Fruit fly (Drosophila melanogaster) whole organism, prepupa: Measurements from ENCODE around the gene y.

Source experiments
- CG11294 ChIP-seq: fragments of 200-800 bp; sonication (Bioruptor generic); IDR thresholded peaks from 2 replicates; pipeline ENCODE4 v1.3.6; 2022; ENCODE audit warnings: missing biosample characterization, missing genetic modification characterization
- CG11902 ChIP-seq: fragments of 200-800 bp; sonication (Bioruptor generic); optimal IDR thresholded peaks from 3 replicates; lab custom pipeline; 2016; ENCODE audit warnings: missing biosample characterization, missing genetic modification characterization
- CG15336 ChIP-seq: fragments of 200-800 bp; sonication (Bioruptor generic); IDR thresholded peaks from 2 replicates; pipeline ENCODE4 v1.3.6; 2022; ENCODE audit warnings: missing biosample characterization, missing genetic modification characterization
- CG1621 ChIP-seq: fragments of 200-800 bp; sonication (Bioruptor generic); optimal IDR thresholded peaks from 3 replicates; lab custom pipeline; 2018; ENCODE audit warnings: missing biosample characterization, mild to moderate bottlenecking, missing genetic modification characterization
- CG16779 ChIP-seq: fragments of 200-800 bp; sonication (Bioruptor generic); optimal IDR thresholded peaks from 3 replicates; lab custom pipeline; 2017; ENCODE audit warnings: missing biosample characterization, mild to moderate bottlenecking, missing genetic modification characterization
- CG3032 ChIP-seq: fragments of 200-800 bp; optimal IDR thresholded peaks from 2 replicates; lab custom pipeline; 2019; ENCODE audit warnings: missing biosample characterization, mild to moderate bottlenecking, missing genetic modification characterization, moderate library complexity
- CG32006 ChIP-seq: fragments of 200-800 bp; sonication (Bioruptor generic); optimal IDR thresholded peaks from 3 replicates; lab custom pipeline; 2017; ENCODE audit warnings: missing biosample characterization, mild to moderate bottlenecking, missing genetic modification characterization
- CG3919 ChIP-seq: fragments of 200-800 bp; sonication (Bioruptor generic); optimal IDR thresholded peaks from 3 replicates; lab custom pipeline; 2016; ENCODE audit warnings: missing biosample characterization, missing genetic modification characterization
- CG4318 ChIP-seq: fragments of 200-800 bp; sonication (Bioruptor generic); optimal IDR thresholded peaks from 3 replicates; lab custom pipeline; 2017; ENCODE audit warnings: missing biosample characterization, mild to moderate bottlenecking, missing genetic modification characterization
- CG6163 ChIP-seq: fragments of 200-800 bp; sonication (Bioruptor generic); IDR thresholded peaks from 3 replicates; pipeline ENCODE4 v1.3.6; 2022; ENCODE audit warnings: missing biosample characterization, missing genetic modification characterization
- CG6276 ChIP-seq: fragments of 200-800 bp; sonication (Bioruptor generic); optimal IDR thresholded peaks from 2 replicates; lab custom pipeline; 2017; ENCODE audit warnings: missing biosample characterization, mild to moderate bottlenecking, missing genetic modification characterization
- CG6792 ChIP-seq: fragments of 200-800 bp; sonication (Bioruptor generic); optimal IDR thresholded peaks from 3 replicates; lab custom pipeline; 2016; ENCODE audit warnings: missing biosample characterization, missing genetic modification characterization
- CG6808 ChIP-seq: fragments of 200-800 bp; sonication (Bioruptor generic); optimal IDR thresholded peaks from 3 replicates; lab custom pipeline; 2017; ENCODE audit warnings: missing biosample characterization, missing genetic modification characterization, mild to moderate bottlenecking, moderate library complexity, missing genetic modification reagents
- CG6854 ChIP-seq: fragments of 200-800 bp; sonication (Bioruptor generic); optimal IDR thresholded peaks from 2 replicates; lab custom pipeline; 2017; ENCODE audit warnings: missing biosample characterization, mild to moderate bottlenecking, missing genetic modification characterization
- CG8632 ChIP-seq: fragments of 200-800 bp; sonication (Bioruptor generic); optimal IDR thresholded peaks from 3 replicates; lab custom pipeline; 2016; ENCODE audit warnings: missing biosample characterization, missing genetic modification characterization
- CG9139 ChIP-seq: fragments of 200-800 bp; sonication (Bioruptor generic); optimal IDR thresholded peaks from 3 replicates; lab custom pipeline; 2017; ENCODE audit warnings: missing biosample characterization, mild to moderate bottlenecking, missing genetic modification characterization
- Eip75B ChIP-seq: fragments of 200-800 bp; sonication (Bioruptor generic); optimal IDR thresholded peaks from 3 replicates; lab custom pipeline; 2016; ENCODE audit warnings: missing biosample characterization, missing genetic modification characterization
- Eip93F ChIP-seq: fragments of 200-800 bp; sonication (Bioruptor generic); optimal IDR thresholded peaks from 2 replicates; lab custom pipeline; 2016; ENCODE audit warnings: missing biosample characterization, mild to moderate bottlenecking, missing genetic modification characterization
- Ets21C ChIP-seq: fragments of 200-800 bp; sonication (Bioruptor generic); optimal IDR thresholded peaks from 3 replicates; lab custom pipeline; 2016; ENCODE audit warnings: missing biosample characterization, missing genetic modification characterization
- Ets96B ChIP-seq: fragments of 200-800 bp; optimal IDR thresholded peaks from 2 replicates; lab custom pipeline; 2019; ENCODE audit warnings: missing biosample characterization, mild to moderate bottlenecking, missing genetic modification characterization, moderate library complexity
- Gug ChIP-seq: fragments of 200-800 bp; sonication (Bioruptor generic); IDR thresholded peaks from 2 replicates; pipeline ENCODE4 v1.3.6; 2022; ENCODE audit warnings: missing biosample characterization, missing genetic modification characterization
- Hr39 ChIP-seq: fragments of 200-800 bp; sonication (Bioruptor generic); optimal IDR thresholded peaks from 2 replicates; lab custom pipeline; 2016; ENCODE audit warnings: missing biosample characterization, missing genetic modification characterization
- Hr4 ChIP-seq: fragments of 200-800 bp; sonication (Bioruptor generic); optimal IDR thresholded peaks from 3 replicates; lab custom pipeline; 2016; ENCODE audit warnings: missing biosample characterization, missing genetic modification characterization
- Lpt ChIP-seq: fragments of 200-800 bp; sonication (Bioruptor generic); optimal IDR thresholded peaks from 3 replicates; lab custom pipeline; 2016; ENCODE audit warnings: missing biosample characterization, missing genetic modification characterization
- Met ChIP-seq: fragments of 200-800 bp; sonication (Bioruptor generic); optimal IDR thresholded peaks from 3 replicates; lab custom pipeline; 2016; ENCODE audit warnings: missing biosample characterization, missing genetic modification characterization
- Sox102F ChIP-seq: fragments of 200-800 bp; sonication (Bioruptor generic); optimal IDR thresholded peaks from 2 replicates; lab custom pipeline; 2016; ENCODE audit warnings: missing biosample characterization, mild to moderate bottlenecking, missing genetic modification characterization
- acj6 ChIP-seq: fragments of 200-800 bp; sonication (Bioruptor generic); optimal IDR thresholded peaks from 3 replicates; lab custom pipeline; 2016; ENCODE audit warnings: missing biosample characterization, missing genetic modification characterization
- dac ChIP-seq: fragments of 200-800 bp; sonication (Bioruptor generic); optimal IDR thresholded peaks from 2 replicates; lab custom pipeline; 2017; ENCODE audit warnings: missing biosample characterization, mild to moderate bottlenecking, missing genetic modification characterization
- eg ChIP-seq: fragments of 200-800 bp; sonication (Bioruptor generic); IDR thresholded peaks from 3 replicates; pipeline ENCODE4 v1.3.6; 2022; ENCODE audit warnings: missing biosample characterization, missing genetic modification characterization
- esn ChIP-seq: fragments of 200-800 bp; sonication (Bioruptor generic); optimal IDR thresholded peaks from 2 replicates; lab custom pipeline; 2016; ENCODE audit warnings: missing biosample characterization, mild to moderate bottlenecking, missing genetic modification characterization, moderate library complexity
- fd59A ChIP-seq: fragments of 200-800 bp; sonication (Bioruptor generic); optimal IDR thresholded peaks from 2 replicates; lab custom pipeline; 2017; ENCODE audit warnings: missing biosample characterization, mild to moderate bottlenecking, missing genetic modification characterization, missing genetic modification reagents
- fkh ChIP-seq: fragments of 200-800 bp; sonication (Bioruptor generic); optimal IDR thresholded peaks from 3 replicates; lab custom pipeline; 2017; ENCODE audit warnings: missing biosample characterization, mild to moderate bottlenecking, missing genetic modification characterization, moderate library complexity
- net ChIP-seq: fragments of 200-800 bp; sonication (Bioruptor generic); optimal IDR thresholded peaks from 3 replicates; lab custom pipeline; 2016; ENCODE audit warnings: missing biosample characterization, missing genetic modification characterization
- pdm3 ChIP-seq: fragments of 200-800 bp; sonication (Bioruptor generic); optimal IDR thresholded peaks from 3 replicates; lab custom pipeline; 2016; ENCODE audit warnings: missing biosample characterization, missing genetic modification characterization
- ss ChIP-seq, 2 experiments: fragments of 200-800 bp; sonication (Bioruptor generic); optimal IDR thresholded peaks; 2 replicates in 1 of 2; 3 replicates in 1 of 2; lab custom pipeline; 2017 to 2018; ENCODE audit warnings: mild to moderate bottlenecking in 2 of 2, missing biosample characterization in 2 of 2, missing genetic modification characterization in 2 of 2, moderate library complexity in 1 of 2

y gene

DNA sequence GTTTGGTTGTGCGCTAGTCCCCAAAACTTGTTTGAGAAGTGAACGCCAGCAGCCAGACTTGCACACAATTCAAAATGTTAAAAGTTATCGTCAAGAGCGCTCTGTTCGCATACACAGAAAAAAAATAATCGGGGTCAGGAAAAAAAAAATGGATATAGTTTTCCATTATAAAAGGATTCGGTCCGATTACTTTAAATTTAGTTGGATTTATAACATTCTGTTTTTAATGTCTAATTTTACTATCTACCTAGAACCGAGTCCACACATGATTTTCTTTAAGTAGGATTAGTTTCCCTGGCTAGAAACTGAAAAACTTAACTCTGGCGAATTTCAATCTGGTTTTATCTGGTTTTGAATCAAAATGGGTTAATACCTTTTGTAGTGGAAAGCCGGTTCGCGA lies 11.1 kb upstream of the y start (continued):
- TF ChIP-seq Ets21C (GFP tag; lab: Kevin White, UChicago) = no peak
- TF ChIP-seq CG6792 (GFP tag; lab: Kevin White, UChicago) = peak; percentile 66
- TF ChIP-seq dac (GFP tag; lab: Kevin White, UChicago) = peak; percentile 65
- TF ChIP-seq CG11294 = peak; percentile 65
- peak; percentile 80 for TF ChIP-seq Eip75B (GFP tag; lab: Kevin White, UChicago)
- peak; percentile 81 for TF ChIP-seq fd59A (GFP tag; lab: Kevin White, UChicago)
- TF ChIP-seq acj6 (GFP tag; lab: Kevin White, UChicago) = peak; percentile 77
- TF ChIP-seq CG32006 (GFP tag; lab: Kevin White, UChicago) = peak; percentile 92
- peak; percentile 83 for TF ChIP-seq pdm3 (GFP tag; lab: Kevin White, UChicago)
- TF ChIP-seq Met (GFP tag; lab: Kevin White, UChicago) = peak; percentile 66
- peak; percentile 53 for TF ChIP-seq CG8632
- TF ChIP-seq Gug = peak; percentile 87
- TF ChIP-seq Ets96B (tag; lab: Kevin White, UChicago) = peak; percentile 84
- peak; percentile 81 for TF ChIP-seq CG1621 (tag; lab: Kevin White, UChicago)
- peak; percentile 81 for TF ChIP-seq net (GFP tag; lab: Kevin White, UChicago)
- peak; percentile 63 for TF ChIP-seq esn (GFP tag; lab: Kevin White, UChicago)
- peak; percentile 63 for TF ChIP-seq CG16779
- TF ChIP-seq CG6163 (GFP tag; lab: Robert Waterston, UW) = peak; percentile 91

DNA sequence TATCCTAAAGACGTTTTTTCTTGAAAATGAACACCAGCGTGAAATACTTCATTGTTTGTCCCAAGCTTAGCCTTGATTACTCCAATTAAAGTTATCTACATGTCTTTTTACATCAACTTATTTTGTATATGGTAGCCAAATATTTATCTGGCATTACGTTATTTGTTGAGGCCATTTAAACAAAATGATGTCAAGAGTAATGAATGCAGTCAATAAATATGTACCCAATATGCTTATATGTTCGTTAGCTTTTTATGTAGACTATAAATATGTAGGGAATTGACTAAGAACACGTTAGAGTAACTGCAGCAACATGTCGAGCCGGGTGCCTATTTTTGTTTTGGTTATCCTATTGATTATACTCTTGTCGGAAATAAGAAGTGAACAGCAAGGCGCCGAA lies 6.0 kb upstream of the y start, which contains the start of gene CG43181:
TSS of gene CG43181 (plus strand) at position 301 of the 400 bp plus-strand sequence.
- no peak for TF ChIP-seq eg (GFP tag; lab: Robert Waterston, UW)
- no peak for TF ChIP-seq CG6854 (GFP tag; lab: Kevin White, UChicago)
- TF ChIP-seq acj6 (GFP tag; lab: Kevin White, UChicago) = no peak
- TF ChIP-seq CG6808 (GFP tag; lab: Kevin White, UChicago) = no peak
- TF ChIP-seq Ets21C (GFP tag; lab: Kevin White, UChicago) = no peak
- no peak for TF ChIP-seq Hr4 (GFP tag; lab: Kevin White, UChicago)
- no peak for TF ChIP-seq CG11902 (GFP tag; lab: Kevin White, UChicago)
- no peak for TF ChIP-seq Lpt (GFP tag; lab: Kevin White, UChicago)
- no peak for TF ChIP-seq CG11294

DNA sequence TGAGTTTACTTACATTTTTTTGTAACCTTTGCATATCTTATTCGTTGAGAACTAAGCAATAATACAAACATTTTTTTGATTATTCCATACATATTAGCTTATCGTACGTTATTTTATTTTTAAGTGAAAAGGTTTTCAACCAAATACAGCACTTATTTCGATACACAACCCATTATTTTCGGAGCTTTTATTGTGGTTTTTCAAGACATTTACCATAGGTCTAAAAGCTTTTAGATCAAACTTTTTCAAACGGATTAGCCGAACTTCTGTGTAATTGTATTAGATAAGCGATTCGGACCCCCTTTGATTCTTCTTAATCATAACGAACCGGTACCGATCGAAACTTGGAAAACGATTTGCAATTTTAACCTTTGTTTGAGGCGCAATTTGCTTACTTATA lies 5.3 kb upstream of the y start:
- TF ChIP-seq CG6276 (peak; percentile 86), CG9139 (GFP tag; lab: Kevin White, UChicago) (no peak)

dm6 chrX:351599-351998 lies 4.7 kb upstream of the y start:
- TF ChIP-seq fkh (peak; percentile 51), Eip75B (GFP tag; lab: Kevin White, UChicago) (no peak)

DNA sequence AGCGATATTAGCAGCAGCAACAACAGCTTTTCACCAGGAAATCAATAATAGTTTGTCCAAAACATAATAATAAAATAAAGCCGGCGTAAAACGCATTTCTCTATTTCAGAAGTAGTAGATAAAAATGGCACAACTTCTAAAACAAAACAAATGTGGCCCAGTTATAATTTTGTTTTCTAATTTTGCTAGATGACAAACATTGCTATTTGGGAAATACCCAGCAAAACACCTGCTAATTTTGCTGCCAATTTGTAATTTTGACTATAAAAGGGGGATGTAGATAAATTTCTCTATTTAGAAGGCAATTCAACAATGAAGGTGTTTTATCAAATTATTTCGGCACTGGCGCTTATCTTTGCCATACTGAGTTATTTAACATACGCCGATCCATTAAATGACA lies 3.5 kb upstream of the y start, which contains the start of gene CG43182:
TSS of gene CG43182 (plus strand) at position 301 of the 400 bp plus-strand sequence.
- TF ChIP-seq ss (GFP tag; optimal IDR thresholded peaks at IDR 0.05; lab: Kevin White, UChicago) = no peak
- no peak for TF ChIP-seq CG16779
- TF ChIP-seq dac (GFP tag; lab: Kevin White, UChicago) = no peak
- no peak for TF ChIP-seq CG32006 (GFP tag; lab: Kevin White, UChicago)
- no peak for TF ChIP-seq CG3919
- no peak for TF ChIP-seq Sox102F
- TF ChIP-seq CG3032 (tag; lab: Kevin White, UChicago) = no peak
- TF ChIP-seq CG15336 (GFP tag; lab: Robert Waterston, UW) = no peak
- TF ChIP-seq CG6792 (GFP tag; lab: Kevin White, UChicago) = no peak
- TF ChIP-seq Lpt (GFP tag; lab: Kevin White, UChicago) = no peak
- no peak for TF ChIP-seq acj6 (GFP tag; lab: Kevin White, UChicago)
- no peak for TF ChIP-seq Eip93F (GFP tag; lab: Kevin White, UChicago)
- no peak for TF ChIP-seq Hr39 (GFP tag; lab: Kevin White, UChicago)
- no peak for TF ChIP-seq pdm3 (GFP tag; lab: Kevin White, UChicago)
- TF ChIP-seq CG4318 = no peak
- TF ChIP-seq, all 60 proteins: peak for 0
